Worm (Caenorhabditis elegans) whole organism, young adult: ENCODE measurements around the gene eas-1.

Experiments
- B0019.2 ChIP-seq: fragments of 200-800 bp; sonication (Bioruptor generic); conservative IDR thresholded peaks from 2 replicates; pipeline ENCODE4 v1.3.6; 2022; ENCODE audit warnings: missing genetic modification reagents, missing genetic modification characterization, missing compliant biosample characterization
- B0035.1 ChIP-seq: sonication (generic microtip); optimal IDR thresholded peaks from 2 replicates; lab custom pipeline; 2016; ENCODE audit warnings: missing genetic modification characterization, mild to moderate bottlenecking, missing compliant biosample characterization, missing genotype, missing genetic modification reagents
- F33H1.4 ChIP-seq: fragments of 200-800 bp; sonication (Bioruptor generic); IDR thresholded peaks from 2 replicates; pipeline ENCODE4 v1.3.6; 2022; ENCODE audit warnings: missing genetic modification reagents, missing genetic modification characterization, missing compliant biosample characterization
- F49E8.2 ChIP-seq: sonication (generic microtip); optimal IDR thresholded peaks from 3 replicates; lab custom pipeline; 2017; ENCODE audit warnings: missing genetic modification characterization, mild to moderate bottlenecking, missing compliant biosample characterization, antibody characterized with exemption, moderate library complexity; ENCODE audit not compliant: insufficient read depth
- F55B11.4 ChIP-seq: sonication (generic microtip); optimal IDR thresholded peaks from 2 replicates; lab custom pipeline; 2016; ENCODE audit warnings: missing compliant biosample characterization, missing genetic modification characterization, borderline replicate concordance; ENCODE audit not compliant: insufficient read depth
- K11D2.4 ChIP-seq: fragments of 200-800 bp; sonication (Bioruptor generic); IDR thresholded peaks from 2 replicates; pipeline ENCODE4 v1.3.6; 2022; ENCODE audit warnings: missing genetic modification reagents, missing genetic modification characterization, missing compliant biosample characterization
- K12H6.12 ChIP-seq: fragments of 200-800 bp; sonication (Bioruptor generic); optimal IDR thresholded peaks from 2 replicates; lab custom pipeline; 2018; ENCODE audit warnings: mild to moderate bottlenecking, missing genetic modification characterization, missing compliant biosample characterization
- T26A5.8 ChIP-seq: sonication (generic microtip); optimal IDR thresholded peaks from 2 replicates; lab custom pipeline; 2016; ENCODE audit warnings: missing genetic modification characterization, missing compliant biosample characterization
- Y67H2A.10 ChIP-seq: fragments of 200-800 bp; sonication (Bioruptor generic); conservative IDR thresholded peaks from 2 replicates; pipeline ENCODE4 v1.3.6; 2022; ENCODE audit warnings: missing genetic modification reagents, missing genetic modification characterization, missing compliant biosample characterization
- Y79H2A.3 ChIP-seq: fragments of 200-800 bp; sonication (Bioruptor generic); conservative IDR thresholded peaks from 2 replicates; pipeline ENCODE4 v1.3.6; 2022; ENCODE audit warnings: missing genetic modification reagents, missing genetic modification characterization, missing compliant biosample characterization
- ZK185.1 ChIP-seq: sonication (generic microtip); optimal IDR thresholded peaks from 2 replicates; lab custom pipeline; 2016; ENCODE audit warnings: mild to moderate bottlenecking, missing genetic modification characterization, missing compliant biosample characterization; ENCODE audit not compliant: poor library complexity, severe bottlenecking
- akir-1 ChIP-seq: fragments of 200-800 bp; sonication (Bioruptor generic); optimal IDR thresholded peaks from 2 replicates; lab custom pipeline; 2018; ENCODE audit warnings: mild to moderate bottlenecking, missing genetic modification characterization, moderate library complexity, missing compliant biosample characterization
- ama-1 ChIP-seq, 3 experiments: fragments of 150-350 bp in 1 of 3; sonication (generic microtip) in 2 of 3; optimal IDR thresholded peaks; 2 replicates each; lab custom pipeline; 2014 to 2018; ENCODE audit warnings: missing biosample characterization in 2 of 3, missing genetic modification characterization in 2 of 3, missing genetic modification reagents in 2 of 3
- aptf-3 ChIP-seq: fragments of 200-800 bp; sonication (Bioruptor generic); IDR thresholded peaks from 2 replicates; pipeline ENCODE4 v1.3.6; 2022; ENCODE audit warnings: missing genetic modification characterization, missing compliant biosample characterization
- attf-3 ChIP-seq: fragments of 200-800 bp; sonication (Bioruptor generic); conservative IDR thresholded peaks from 2 replicates; pipeline ENCODE4 v1.3.6; 2022; ENCODE audit warnings: missing genetic modification reagents, missing genetic modification characterization, missing compliant biosample characterization
- attf-6 ChIP-seq: fragments of 200-800 bp; sonication (Bioruptor generic); IDR thresholded peaks from 2 replicates; pipeline ENCODE4 v1.3.6; 2022; ENCODE audit warnings: missing genetic modification reagents, missing genetic modification characterization, missing compliant biosample characterization
- bed-1 ChIP-seq: fragments of 200-800 bp; sonication (Bioruptor generic); IDR thresholded peaks from 2 replicates; pipeline ENCODE4 v1.3.6; 2022; ENCODE audit warnings: missing genetic modification reagents, missing genetic modification characterization, missing compliant biosample characterization
- cebp-1 ChIP-seq, 2 experiments: fragments of 200-800 bp in 1 of 2; sonication (Bioruptor generic) in 1 of 2; sonication (generic microtip) in 1 of 2; IDR thresholded peaks in 1 of 2; optimal IDR thresholded peaks in 1 of 2; 2 replicates each; pipeline versions ENCODE4 v1.3.6 to Lab custom; 2017 to 2022; ENCODE audit warnings: missing compliant biosample characterization in 2 of 2, missing genetic modification characterization in 2 of 2, mild to moderate bottlenecking in 1 of 2, missing genetic modification reagents in 1 of 2, moderate library complexity in 1 of 2
- ceh-100 ChIP-seq: fragments of 200-800 bp; sonication (Bioruptor generic); IDR thresholded peaks from 2 replicates; pipeline ENCODE4 v1.3.6; 2022; ENCODE audit warnings: missing genetic modification reagents, missing genetic modification characterization, missing compliant biosample characterization
- dpff-1 ChIP-seq: sonication (generic microtip); optimal IDR thresholded peaks from 2 replicates; lab custom pipeline; 2017; ENCODE audit warnings: mild to moderate bottlenecking, missing genetic modification characterization, missing compliant biosample characterization
- efl-1 ChIP-seq: fragments of 150-350 bp; optimal IDR thresholded peaks from 2 replicates; lab custom pipeline; 2014; ENCODE audit warnings: missing biosample characterization, missing genetic modification reagents, missing genetic modification characterization
- fkh-3 ChIP-seq: sonication (generic microtip); optimal IDR thresholded peaks from 2 replicates; lab custom pipeline; 2016; ENCODE audit warnings: mild to moderate bottlenecking, missing genetic modification characterization, missing compliant biosample characterization
- him-1 ChIP-seq: sonication (generic microtip); optimal IDR thresholded peaks from 2 replicates; lab custom pipeline; 2016; ENCODE audit warnings: missing genotype, missing genetic modification reagents, missing genetic modification characterization, missing compliant biosample characterization
- hmg-1.2 ChIP-seq: fragments of 200-800 bp; sonication (Bioruptor generic); IDR thresholded peaks from 2 replicates; pipeline ENCODE4 v1.3.6; 2022; ENCODE audit warnings: missing genetic modification reagents, missing genetic modification characterization, missing compliant biosample characterization
- hsf-1 ChIP-seq: fragments of 200-800 bp; sonication (Bioruptor generic); IDR thresholded peaks from 2 replicates; pipeline ENCODE4 v1.3.6; 2022; ENCODE audit warnings: missing genetic modification reagents, missing genetic modification characterization, missing compliant biosample characterization
- lsy-27 ChIP-seq: sonication (generic microtip); optimal IDR thresholded peaks from 2 replicates; lab custom pipeline; 2017; ENCODE audit warnings: missing genetic modification characterization, mild to moderate bottlenecking, missing compliant biosample characterization, antibody characterized with exemption, missing genotype, borderline replicate concordance; ENCODE audit not compliant: insufficient read depth
- madf-10 ChIP-seq: sonication (generic microtip); optimal IDR thresholded peaks from 2 replicates; lab custom pipeline; 2016; ENCODE audit warnings: mild to moderate bottlenecking, missing genetic modification characterization, missing compliant biosample characterization
- mcd-1 ChIP-seq: fragments of 200-800 bp; sonication (Bioruptor generic); IDR thresholded peaks from 2 replicates; pipeline ENCODE4 v1.3.6; 2022; ENCODE audit warnings: missing genetic modification reagents, missing genetic modification characterization, missing compliant biosample characterization
- mel-28 ChIP-seq: sonication (generic microtip); optimal IDR thresholded peaks from 2 replicates; lab custom pipeline; 2016; ENCODE audit warnings: borderline replicate concordance, mild to moderate bottlenecking, missing genetic modification characterization, missing compliant biosample characterization
- mxl-1 ChIP-seq: sonication (generic microtip); optimal IDR thresholded peaks from 2 replicates; lab custom pipeline; 2016; ENCODE audit warnings: missing genetic modification characterization, missing compliant biosample characterization
- nfya-1 ChIP-seq: sonication (generic microtip); optimal IDR thresholded peaks from 2 replicates; lab custom pipeline; 2017; ENCODE audit warnings: antibody characterized with exemption, missing compliant biosample characterization, missing genetic modification characterization, borderline replicate concordance; ENCODE audit not compliant: insufficient read depth
- nfya-2 ChIP-seq: fragments of 200-800 bp; sonication (Bioruptor generic); IDR thresholded peaks from 2 replicates; pipeline ENCODE4 v1.3.6; 2022; ENCODE audit warnings: missing genetic modification reagents, missing genetic modification characterization, missing compliant biosample characterization
- nfyb-1 ChIP-seq: fragments of 200-800 bp; sonication (Bioruptor generic); IDR thresholded peaks from 2 replicates; pipeline ENCODE4 v1.3.6; 2022; ENCODE audit warnings: missing genetic modification reagents, missing genetic modification characterization, missing compliant biosample characterization
- nhr-120 ChIP-seq: fragments of 200-800 bp; sonication (Bioruptor generic); IDR thresholded peaks from 2 replicates; pipeline ENCODE4 v1.3.6; 2022; ENCODE audit warnings: missing genetic modification characterization, missing compliant biosample characterization
- nhr-27 ChIP-seq: fragments of 200-800 bp; sonication (Bioruptor generic); optimal IDR thresholded peaks from 2 replicates; lab custom pipeline; 2018; ENCODE audit warnings: mild to moderate bottlenecking, missing genetic modification characterization, moderate library complexity, missing compliant biosample characterization
- nhr-80 ChIP-seq: sonication (generic microtip); optimal IDR thresholded peaks from 2 replicates; lab custom pipeline; 2016; ENCODE audit warnings: missing genetic modification characterization, missing compliant biosample characterization
- pha-4 ChIP-seq: fragments of 150-350 bp; sonication (generic microtip); optimal IDR thresholded peaks from 2 replicates; lab custom pipeline; 2014; ENCODE audit warnings: missing biosample characterization, missing genetic modification reagents, missing genetic modification characterization
- rcor-1 ChIP-seq: fragments of 200-800 bp; sonication (Bioruptor generic); IDR thresholded peaks from 2 replicates; pipeline ENCODE4 v1.3.6; 2022; ENCODE audit warnings: missing genetic modification reagents, missing genetic modification characterization, missing compliant biosample characterization
- repo-1 ChIP-seq: sonication (generic microtip); optimal IDR thresholded peaks from 2 replicates; lab custom pipeline; 2017; ENCODE audit warnings: mild to moderate bottlenecking, missing genetic modification characterization, missing compliant biosample characterization
- sea-2 ChIP-seq: fragments of 200-800 bp; sonication (Bioruptor generic); IDR thresholded peaks from 2 replicates; pipeline ENCODE4 v1.3.6; 2022; ENCODE audit warnings: missing genetic modification characterization, missing compliant biosample characterization
- snpc-1.3 ChIP-seq: sonication (generic microtip); optimal IDR thresholded peaks from 2 replicates; lab custom pipeline; 2017; ENCODE audit warnings: missing genetic modification characterization, mild to moderate bottlenecking, missing compliant biosample characterization, antibody characterized with exemption, moderate library complexity, missing genotype, missing genetic modification reagents; ENCODE audit not compliant: insufficient read depth
- tbx-9 ChIP-seq: sonication (generic microtip); optimal IDR thresholded peaks from 2 replicates; lab custom pipeline; 2016; ENCODE audit warnings: borderline replicate concordance, missing genetic modification characterization, inconsistent platforms, missing compliant biosample characterization
- unc-130 ChIP-seq: sonication (generic microtip); optimal IDR thresholded peaks from 2 replicates; lab custom pipeline; 2016; ENCODE audit warnings: missing genetic modification reagents, missing genetic modification characterization, missing compliant biosample characterization
- xnd-1 ChIP-seq: sonication (generic microtip); optimal IDR thresholded peaks from 2 replicates; lab custom pipeline; 2016; ENCODE audit warnings: missing genotype, missing genetic modification reagents, missing genetic modification characterization, missing compliant biosample characterization
- zim-3 ChIP-seq: sonication (generic microtip); optimal IDR thresholded peaks from 2 replicates; lab custom pipeline; 2017; ENCODE audit warnings: mild to moderate bottlenecking, missing genetic modification characterization, moderate library complexity, missing compliant biosample characterization
- ztf-22 ChIP-seq: fragments of 200-800 bp; sonication (Bioruptor generic); optimal IDR thresholded peaks from 2 replicates; lab custom pipeline; 2018; ENCODE audit warnings: mild to moderate bottlenecking, missing genetic modification characterization, moderate library complexity, missing compliant biosample characterization
- ztf-26 ChIP-seq: sonication (generic microtip); optimal IDR thresholded peaks from 2 replicates; lab custom pipeline; 2017; ENCODE audit warnings: missing genetic modification characterization, missing compliant biosample characterization

The eas-1 gene

DNA sequence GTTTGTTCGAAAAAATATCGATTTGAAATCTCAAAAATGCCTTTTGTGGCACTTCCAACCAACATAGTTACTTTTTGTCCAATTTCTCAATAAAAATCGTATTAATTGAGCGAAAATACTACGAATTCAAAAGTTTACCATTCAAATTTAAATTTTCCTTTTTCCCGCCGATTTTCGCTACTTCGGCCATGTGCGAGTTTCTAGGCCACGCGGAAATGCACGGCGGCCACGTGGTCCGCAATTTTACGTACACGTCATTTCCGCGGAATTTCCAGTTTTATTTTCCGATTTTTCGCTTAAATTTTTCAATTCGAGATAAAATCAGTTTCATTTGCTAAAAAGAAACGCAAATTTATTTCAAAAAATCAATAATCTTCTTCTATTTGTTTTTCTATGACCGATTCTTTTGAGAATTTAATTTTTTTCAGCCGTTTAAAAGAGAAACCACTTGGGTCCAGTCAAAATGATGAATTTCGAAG is at the start of gene eas-1 (continued):
- TF ChIP-seq T26A5.8 (no peak), ZK185.1 (tag; lab: Kevin White, UChicago) (peak; percentile 84), ztf-22 (no peak), hsf-1 (no peak), attf-3 (peak; percentile 51; the same call in 1 of the 2 replicates), nfya-1 (no peak), him-1 (tag; lab: Kevin White, UChicago) (peak; percentile 61), attf-6 (GFP tag; lab: Robert Waterston, UW) (no peak), nfyb-1 (GFP tag; lab: Robert Waterston, UW) (no peak), snpc-1.3 (tag; lab: Kevin White, UChicago) (no peak), dpff-1 (no peak), mcd-1 (GFP tag; lab: Robert Waterston, UW) (no peak; the same call in none of the 2 replicates), nhr-27 (tag; lab: Kevin White, UChicago) (no peak), bed-1 (GFP tag; lab: Robert Waterston, UW) (no peak), sea-2 (no peak), nfya-2 (no peak), K11D2.4 (GFP tag; lab: Robert Waterston, UW) (peak; percentile 64; the same call in 1 of the 2 replicates), lsy-27 (no peak), F49E8.2 (no peak), mxl-1 (tag; lab: Kevin White, UChicago) (no peak), mel-28 (tag; lab: Kevin White, UChicago) (no peak), pha-4 (tag; lab: Kevin White, UChicago) (no peak), cebp-1 (GFP tag; IDR thresholded peaks at IDR 0.05; lab: Robert Waterston, UW) (no peak), cebp-1 (tag; optimal IDR thresholded peaks at IDR 0.05; lab: Kevin White, UChicago) (no peak), K12H6.12 (tag; lab: Kevin White, UChicago) (peak; percentile 50), F55B11.4 (no peak), akir-1 (GFP tag; lab: Kevin White, UChicago) (peak; percentile 58), aptf-3 (GFP tag; lab: Robert Waterston, UW) (no peak), nhr-120 (GFP tag; lab: Robert Waterston, UW) (no peak), xnd-1 (tag; lab: Kevin White, UChicago) (peak; percentile 21), madf-10 (tag; lab: Kevin White, UChicago) (no peak), B0035.1 (tag; lab: Kevin White, UChicago) (no peak), repo-1 (tag; lab: Kevin White, UChicago) (no peak), ceh-100 (peak; percentile 69), tbx-9 (tag; lab: Kevin White, UChicago) (no peak), nhr-80 (tag; lab: Kevin White, UChicago) (peak; percentile 27), rcor-1 (no peak; the same call in none of the 2 replicates), ztf-26 (tag; lab: Kevin White, UChicago) (no peak), zim-3 (tag; lab: Kevin White, UChicago) (no peak), fkh-3 (tag; lab: Kevin White, UChicago) (no peak), Y79H2A.3 (GFP tag; lab: Robert Waterston, UW) (no peak), unc-130 (GFP tag; lab: Kevin White, UChicago) (peak; percentile 70), hmg-1.2 (GFP tag; lab: Robert Waterston, UW) (0 out of 2 replicates have a peak, but pooled peaks have one; percentile 23), F33H1.4 (GFP tag; lab: Robert Waterston, UW) (peak; percentile 67), ama-1 (optimal IDR thresholded peaks at IDR 0.05; lab: Kevin White, UChicago) (no peak), ama-1 (GFP tag; optimal IDR thresholded peaks at IDR 0.05; lab: Kevin White, UChicago) (no peak), B0019.2 (GFP tag; lab: Robert Waterston, UW) (peak; percentile 33; the same call in 1 of the 2 replicates), Y67H2A.10 (GFP tag; lab: Robert Waterston, UW) (peak; percentile 45; the same call in 1 of the 2 replicates), efl-1 (GFP tag; lab: Kevin White, UChicago) (peak; percentile 82)
